Fruit fly (Drosophila melanogaster) whole organism, prepupa: ENCODE measurements around the gene Snmp1.

Experiments used
- CG10631 ChIP-seq: fragments of 200-800 bp; sonication (Bioruptor generic); optimal IDR thresholded peaks from 2 replicates; lab custom pipeline; 2016; ENCODE audit warnings: missing biosample characterization, missing genetic modification characterization
- CG11294 ChIP-seq: fragments of 200-800 bp; sonication (Bioruptor generic); IDR thresholded peaks from 2 replicates; pipeline ENCODE4 v1.3.6; 2022; ENCODE audit warnings: missing biosample characterization, missing genetic modification characterization
- CG11762 ChIP-seq: fragments of 200-800 bp; sonication (Bioruptor generic); optimal IDR thresholded peaks from 3 replicates; lab custom pipeline; 2016; ENCODE audit warnings: missing biosample characterization, missing genetic modification characterization; ENCODE audit not compliant: insufficient read depth
- CG11902 ChIP-seq: fragments of 200-800 bp; sonication (Bioruptor generic); optimal IDR thresholded peaks from 3 replicates; lab custom pipeline; 2016; ENCODE audit warnings: missing biosample characterization, missing genetic modification characterization
- CG15336 ChIP-seq: fragments of 200-800 bp; sonication (Bioruptor generic); IDR thresholded peaks from 2 replicates; pipeline ENCODE4 v1.3.6; 2022; ENCODE audit warnings: missing biosample characterization, missing genetic modification characterization
- CG1621 ChIP-seq: fragments of 200-800 bp; sonication (Bioruptor generic); optimal IDR thresholded peaks from 3 replicates; lab custom pipeline; 2018; ENCODE audit warnings: missing biosample characterization, mild to moderate bottlenecking, missing genetic modification characterization
- CG16779 ChIP-seq: fragments of 200-800 bp; sonication (Bioruptor generic); optimal IDR thresholded peaks from 3 replicates; lab custom pipeline; 2017; ENCODE audit warnings: missing biosample characterization, mild to moderate bottlenecking, missing genetic modification characterization
- CG3032 ChIP-seq: fragments of 200-800 bp; optimal IDR thresholded peaks from 2 replicates; lab custom pipeline; 2019; ENCODE audit warnings: missing biosample characterization, mild to moderate bottlenecking, missing genetic modification characterization, moderate library complexity
- CG31627 ChIP-seq: fragments of 200-800 bp; sonication (Bioruptor generic); optimal IDR thresholded peaks from 3 replicates; lab custom pipeline; 2016; ENCODE audit warnings: missing biosample characterization, missing genetic modification characterization
- CG34406 ChIP-seq: fragments of 200-800 bp; sonication (Bioruptor generic); optimal IDR thresholded peaks from 3 replicates; lab custom pipeline; 2016; ENCODE audit warnings: missing biosample characterization, missing genetic modification characterization
- CG3919 ChIP-seq: fragments of 200-800 bp; sonication (Bioruptor generic); optimal IDR thresholded peaks from 3 replicates; lab custom pipeline; 2016; ENCODE audit warnings: missing biosample characterization, missing genetic modification characterization
- CG6163 ChIP-seq: fragments of 200-800 bp; sonication (Bioruptor generic); IDR thresholded peaks from 3 replicates; pipeline ENCODE4 v1.3.6; 2022; ENCODE audit warnings: missing biosample characterization, missing genetic modification characterization
- CG6808 ChIP-seq: fragments of 200-800 bp; sonication (Bioruptor generic); optimal IDR thresholded peaks from 3 replicates; lab custom pipeline; 2017; ENCODE audit warnings: missing biosample characterization, missing genetic modification characterization, mild to moderate bottlenecking, moderate library complexity, missing genetic modification reagents
- CG6854 ChIP-seq: fragments of 200-800 bp; sonication (Bioruptor generic); optimal IDR thresholded peaks from 2 replicates; lab custom pipeline; 2017; ENCODE audit warnings: missing biosample characterization, mild to moderate bottlenecking, missing genetic modification characterization
- CG8119 ChIP-seq: fragments of 200-800 bp; sonication (Bioruptor generic); IDR thresholded peaks from 3 replicates; pipeline ENCODE4 v1.3.6; 2022; ENCODE audit warnings: missing biosample characterization, missing genetic modification characterization
- CG8319 ChIP-seq: fragments of 200-800 bp; sonication (Bioruptor generic); optimal IDR thresholded peaks from 3 replicates; lab custom pipeline; 2016; ENCODE audit warnings: missing biosample characterization, missing genetic modification characterization
- CG8632 ChIP-seq: fragments of 200-800 bp; sonication (Bioruptor generic); optimal IDR thresholded peaks from 3 replicates; lab custom pipeline; 2016; ENCODE audit warnings: missing biosample characterization, missing genetic modification characterization
- CG9139 ChIP-seq: fragments of 200-800 bp; sonication (Bioruptor generic); optimal IDR thresholded peaks from 3 replicates; lab custom pipeline; 2017; ENCODE audit warnings: missing biosample characterization, mild to moderate bottlenecking, missing genetic modification characterization
- Eip78C ChIP-seq: fragments of 200-800 bp; sonication (Bioruptor generic); peaks from one replicate; lab custom pipeline; 2016; ENCODE audit warnings: missing biosample characterization, missing genetic modification characterization
- Eip93F ChIP-seq: fragments of 200-800 bp; sonication (Bioruptor generic); optimal IDR thresholded peaks from 2 replicates; lab custom pipeline; 2016; ENCODE audit warnings: missing biosample characterization, mild to moderate bottlenecking, missing genetic modification characterization
- Ets21C ChIP-seq: fragments of 200-800 bp; sonication (Bioruptor generic); optimal IDR thresholded peaks from 3 replicates; lab custom pipeline; 2016; ENCODE audit warnings: missing biosample characterization, missing genetic modification characterization
- Ets96B ChIP-seq: fragments of 200-800 bp; optimal IDR thresholded peaks from 2 replicates; lab custom pipeline; 2019; ENCODE audit warnings: missing biosample characterization, mild to moderate bottlenecking, missing genetic modification characterization, moderate library complexity
- Gug ChIP-seq: fragments of 200-800 bp; sonication (Bioruptor generic); IDR thresholded peaks from 2 replicates; pipeline ENCODE4 v1.3.6; 2022; ENCODE audit warnings: missing biosample characterization, missing genetic modification characterization
- Hr38 ChIP-seq: sonication (Bioruptor generic); optimal IDR thresholded peaks from 2 replicates; lab custom pipeline; 2016; ENCODE audit warnings: missing biosample characterization, missing genetic modification characterization
- Hr39 ChIP-seq: fragments of 200-800 bp; sonication (Bioruptor generic); optimal IDR thresholded peaks from 2 replicates; lab custom pipeline; 2016; ENCODE audit warnings: missing biosample characterization, missing genetic modification characterization
- Hr4 ChIP-seq: fragments of 200-800 bp; sonication (Bioruptor generic); optimal IDR thresholded peaks from 3 replicates; lab custom pipeline; 2016; ENCODE audit warnings: missing biosample characterization, missing genetic modification characterization
- Lpt ChIP-seq: fragments of 200-800 bp; sonication (Bioruptor generic); optimal IDR thresholded peaks from 3 replicates; lab custom pipeline; 2016; ENCODE audit warnings: missing biosample characterization, missing genetic modification characterization
- OdsH ChIP-seq: fragments of 200-800 bp; sonication (Bioruptor generic); optimal IDR thresholded peaks from 3 replicates; lab custom pipeline; 2016; ENCODE audit warnings: missing biosample characterization, missing genetic modification characterization
- Smox ChIP-seq: fragments of 200-800 bp; sonication (Bioruptor generic); optimal IDR thresholded peaks from 3 replicates; lab custom pipeline; 2016; ENCODE audit warnings: missing biosample characterization, missing genetic modification characterization
- Sox102F ChIP-seq: fragments of 200-800 bp; sonication (Bioruptor generic); optimal IDR thresholded peaks from 2 replicates; lab custom pipeline; 2016; ENCODE audit warnings: missing biosample characterization, mild to moderate bottlenecking, missing genetic modification characterization
- Sox14 ChIP-seq: fragments of 200-800 bp; sonication (Bioruptor generic); optimal IDR thresholded peaks from 3 replicates; lab custom pipeline; 2016; ENCODE audit warnings: missing biosample characterization, missing genetic modification characterization
- Sox15 ChIP-seq: fragments of 200-800 bp; sonication (Bioruptor generic); optimal IDR thresholded peaks from 3 replicates; lab custom pipeline; 2016; ENCODE audit warnings: missing biosample characterization, missing genetic modification characterization
- achi ChIP-seq: fragments of 200-800 bp; sonication (Bioruptor generic); optimal IDR thresholded peaks from 3 replicates; lab custom pipeline; 2016; ENCODE audit warnings: missing biosample characterization, missing genetic modification characterization
- acj6 ChIP-seq: fragments of 200-800 bp; sonication (Bioruptor generic); optimal IDR thresholded peaks from 3 replicates; lab custom pipeline; 2016; ENCODE audit warnings: missing biosample characterization, missing genetic modification characterization
- cyc ChIP-seq: fragments of 200-800 bp; sonication (Bioruptor generic); optimal IDR thresholded peaks from 3 replicates; lab custom pipeline; 2016; ENCODE audit warnings: missing biosample characterization, missing genetic modification characterization
- dac ChIP-seq: fragments of 200-800 bp; sonication (Bioruptor generic); optimal IDR thresholded peaks from 2 replicates; lab custom pipeline; 2017; ENCODE audit warnings: missing biosample characterization, mild to moderate bottlenecking, missing genetic modification characterization
- dsx ChIP-seq: fragments of 200-800 bp; optimal IDR thresholded peaks from 3 replicates; lab custom pipeline; 2019; ENCODE audit warnings: missing biosample characterization, mild to moderate bottlenecking, missing genetic modification characterization, moderate library complexity; ENCODE audit not compliant: poor library complexity, severe bottlenecking
- esn ChIP-seq: fragments of 200-800 bp; sonication (Bioruptor generic); optimal IDR thresholded peaks from 2 replicates; lab custom pipeline; 2016; ENCODE audit warnings: missing biosample characterization, mild to moderate bottlenecking, missing genetic modification characterization, moderate library complexity
- fkh ChIP-seq: fragments of 200-800 bp; sonication (Bioruptor generic); optimal IDR thresholded peaks from 3 replicates; lab custom pipeline; 2017; ENCODE audit warnings: missing biosample characterization, mild to moderate bottlenecking, missing genetic modification characterization, moderate library complexity
- net ChIP-seq: fragments of 200-800 bp; sonication (Bioruptor generic); optimal IDR thresholded peaks from 3 replicates; lab custom pipeline; 2016; ENCODE audit warnings: missing biosample characterization, missing genetic modification characterization
- pdm3 ChIP-seq: fragments of 200-800 bp; sonication (Bioruptor generic); optimal IDR thresholded peaks from 3 replicates; lab custom pipeline; 2016; ENCODE audit warnings: missing biosample characterization, missing genetic modification characterization
- salr ChIP-seq, 2 experiments: fragments of 200-800 bp; sonication (Bioruptor generic); optimal IDR thresholded peaks; 3 replicates each; lab custom pipeline; 2016 to 2018; ENCODE audit warnings: missing biosample characterization in 2 of 2, missing genetic modification characterization in 2 of 2, mild to moderate bottlenecking in 1 of 2
- spab ChIP-seq: fragments of 200-800 bp; sonication (Bioruptor generic); optimal IDR thresholded peaks from 2 replicates; lab custom pipeline; 2017; ENCODE audit warnings: missing biosample characterization, mild to moderate bottlenecking, missing genetic modification characterization, missing genetic modification reagents
- ss ChIP-seq, 2 experiments: fragments of 200-800 bp; sonication (Bioruptor generic); optimal IDR thresholded peaks; 2 replicates in 1 of 2; 3 replicates in 1 of 2; lab custom pipeline; 2017 to 2018; ENCODE audit warnings: mild to moderate bottlenecking in 2 of 2, missing biosample characterization in 2 of 2, missing genetic modification characterization in 2 of 2, moderate library complexity in 1 of 2
- svp ChIP-seq: fragments of 200-800 bp; sonication (Bioruptor generic); peaks from one replicate; lab custom pipeline; 2016; ENCODE audit warnings: missing biosample characterization, missing genetic modification characterization
- topi ChIP-seq: fragments of 200-800 bp; sonication (Bioruptor generic); optimal IDR thresholded peaks from 3 replicates; lab custom pipeline; 2016; ENCODE audit warnings: missing biosample characterization, missing genetic modification characterization
- vri ChIP-seq: fragments of 200-800 bp; sonication (Bioruptor generic); optimal IDR thresholded peaks from 3 replicates; lab custom pipeline; 2016; ENCODE audit warnings: missing biosample characterization, mild to moderate bottlenecking, missing genetic modification characterization

Snmp1 gene

dm6 chr3R:21152856-21153278 lies 15.1 kb downstream of the Snmp1 start (continued):
- TF ChIP-seq Sox14 (GFP tag; lab: Kevin White, UChicago) (peak; percentile 47), topi (GFP tag; lab: Kevin White, UChicago) (peak; percentile 67), ss (GFP tag; optimal IDR thresholded peaks at IDR 0.05; lab: Kevin White, UChicago) (peak; percentile 84 to 96), Hr4 (GFP tag; lab: Kevin White, UChicago) (peak; percentile 61), net (GFP tag; lab: Kevin White, UChicago) (peak; percentile 86), Smox (GFP tag; lab: Kevin White, UChicago) (peak; percentile 45), CG6163 (peak; percentile 97), achi (GFP tag; lab: Kevin White, UChicago) (peak; percentile 71)
- TF ChIP-seq, all 60 proteins: peak for 48

dm6 chr3R:21151090-21151870 lies 16.7 kb downstream of the Snmp1 start:
- TF ChIP-seq dsx (no peak), Eip93F (GFP tag; lab: Kevin White, UChicago) (no peak), CG3919 (GFP tag; lab: Kevin White, UChicago) (no peak), CG15336 (peak; percentile 73), Eip78C (peak; percentile 55), svp (GFP tag; lab: Kevin White, UChicago) (peak; percentile 54), CG9139 (GFP tag; lab: Kevin White, UChicago) (no peak), Hr38 (GFP tag; lab: Kevin White, UChicago) (no peak), CG8319 (GFP tag; lab: Kevin White, UChicago) (no peak), CG34406 (peak; percentile 9), OdsH (GFP tag; lab: Kevin White, UChicago) (peak; percentile 45), CG16779 (tag; lab: Kevin White, UChicago) (no peak), cyc (GFP tag; lab: Kevin White, UChicago) (no peak), Sox102F (peak; percentile 8), CG1621 (no peak), Hr39 (GFP tag; lab: Kevin White, UChicago) (peak; percentile 30), achi (GFP tag; lab: Kevin White, UChicago) (peak; percentile 23), topi (GFP tag; lab: Kevin White, UChicago) (peak; percentile 23), Hr4 (GFP tag; lab: Kevin White, UChicago) (peak; percentile 58), Ets21C (GFP tag; lab: Kevin White, UChicago) (peak; percentile 5), salr (GFP tag; optimal IDR thresholded peaks at IDR 0.05; lab: Kevin White, UChicago) (no peak), Ets96B (no peak), CG11762 (GFP tag; lab: Kevin White, UChicago) (no peak), CG6854 (GFP tag; lab: Kevin White, UChicago) (no peak), CG8632 (GFP tag; lab: Kevin White, UChicago) (peak; percentile 43), Smox (GFP tag; lab: Kevin White, UChicago) (peak; percentile 41), CG10631 (GFP tag; lab: Kevin White, UChicago) (no peak), acj6 (GFP tag; lab: Kevin White, UChicago) (peak; percentile 43), pdm3 (GFP tag; lab: Kevin White, UChicago) (peak; percentile 27), CG11294 (peak; percentile 44; the same call in 1 of the 2 replicates), CG31627 (GFP tag; lab: Kevin White, UChicago) (peak; percentile 48), vri (GFP tag; lab: Kevin White, UChicago) (peak; percentile 35), CG3032 (tag; lab: Kevin White, UChicago) (peak; percentile 4), CG6808 (GFP tag; lab: Kevin White, UChicago) (no peak), Sox15 (GFP tag; lab: Kevin White, UChicago) (no peak), dac (no peak), ss (GFP tag; optimal IDR thresholded peaks at IDR 0.05; lab: Kevin White, UChicago) (no peak), Lpt (GFP tag; lab: Kevin White, UChicago) (peak; percentile 5), esn (peak; percentile 57), fkh (GFP tag; lab: Kevin White, UChicago) (no peak), CG11902 (GFP tag; lab: Kevin White, UChicago) (no peak), CG6163 (0 out of 3 replicates have a peak, but pooled peaks have one; percentile 15), Gug (GFP tag; lab: Robert Waterston, UW) (peak; percentile 65; the same call in 1 of the 2 replicates), CG8119 (GFP tag; lab: Robert Waterston, UW) (peak; percentile 52; the same call in 2 of the 3 replicates), Sox14 (GFP tag; lab: Kevin White, UChicago) (peak; percentile 13), spab (GFP tag; lab: Kevin White, UChicago) (no peak)
